Worm (Caenorhabditis elegans): Measurements from ENCODE around the gene egas-2.

The egas-2 gene

ce11 chrV:18638367-18638873 is 11.7 kb upstream of the egas-2 start, which contains the start of gene col-42:
col-42 (plus strand) TSS chrV:18638484.
- TF ChIP-seq ceh-88 (GFP tag; IDR thresholded peaks at IDR 0.05) (peak; percentile 31; the same call in 1 of the 2 replicates), fkh-8 (tag; optimal IDR thresholded peaks at IDR 0.05) (no peak), grh-1 (GFP tag; IDR thresholded peaks at IDR 0.05) (peak; percentile 21; the same call in 1 of the 2 replicates), snu-23 (GFP tag; optimal IDR thresholded peaks at IDR 0.05) (no peak), lsy-2 (tag; optimal IDR thresholded peaks at IDR 0.05) (no peak)

DNA sequence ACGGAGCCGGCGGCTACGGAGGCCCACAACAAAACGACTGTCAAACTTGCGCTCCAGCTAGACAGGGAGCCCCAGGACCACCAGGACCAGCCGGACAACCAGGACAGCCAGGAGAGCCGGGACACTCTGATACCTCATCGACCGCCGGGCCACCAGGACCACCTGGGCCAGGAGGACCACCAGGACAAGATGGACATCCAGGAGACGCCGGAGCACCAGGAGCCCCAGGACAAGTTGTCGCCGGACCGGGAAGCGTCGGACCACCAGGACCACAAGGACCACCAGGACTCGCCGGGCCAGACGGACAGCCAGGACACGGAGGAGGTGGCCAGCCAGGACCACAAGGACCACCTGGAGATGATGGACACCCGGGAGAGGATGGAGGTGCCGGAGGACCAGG is 11.1 kb upstream of the egas-2 start:
- TF ChIP-seq ceh-8 (GFP tag; optimal IDR thresholded peaks at IDR 0.05) (peak; percentile 51), ztf-4 (tag; optimal IDR thresholded peaks at IDR 0.05) (no peak)

DNA sequence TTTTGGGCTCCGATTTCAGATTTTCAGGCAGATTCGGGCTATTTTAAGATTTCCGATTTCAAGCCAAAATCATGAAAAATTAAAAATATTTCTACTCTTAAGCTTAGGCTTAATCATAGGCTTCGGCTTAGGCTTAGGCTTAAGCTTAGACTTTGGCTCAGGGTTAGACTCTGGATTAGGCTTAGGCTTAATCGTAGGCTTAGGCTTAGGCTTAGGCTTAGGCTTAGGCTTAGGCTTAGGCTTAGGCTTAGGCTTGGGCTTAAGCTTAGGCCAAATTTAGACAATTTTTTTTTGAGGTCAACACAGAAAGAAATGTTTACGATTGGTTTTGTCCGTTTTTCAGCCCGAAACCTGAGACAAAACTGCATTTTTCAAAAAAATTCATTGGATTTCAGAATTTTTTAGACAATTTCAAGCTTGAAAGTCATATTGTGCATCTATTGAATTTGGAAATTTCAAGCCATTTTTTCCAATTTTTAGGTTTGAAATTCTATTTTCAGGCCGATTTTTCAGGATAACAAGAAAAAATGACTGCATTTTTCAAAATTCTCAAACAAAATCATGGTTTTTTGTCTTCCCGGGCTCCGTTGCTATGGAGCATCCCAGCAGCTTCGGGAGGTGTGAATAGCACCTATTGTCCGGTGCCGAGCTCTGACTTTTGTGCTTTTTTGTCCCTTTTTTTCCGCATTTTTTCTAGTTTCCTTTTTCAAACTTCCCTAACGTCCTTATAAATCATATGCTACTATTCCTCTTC is 10.4 kb upstream of the egas-2 start, which contains the start of gene egas-1:
egas-1 (plus strand) TSS at position 704 of the 754 bp plus-strand sequence.
- peak; percentile 19 for TF ChIP-seq nhr-20 (tag; optimal IDR thresholded peaks at IDR 0.05)
- no peak for TF ChIP-seq unc-130 (tag; optimal IDR thresholded peaks at IDR 0.05)
- TF ChIP-seq nhr-76 (tag; optimal IDR thresholded peaks at IDR 0.05): no peak
- TF ChIP-seq nhr-85 (tag): peak; percentile 84
- no peak for TF ChIP-seq C04F5.9 (tag; optimal IDR thresholded peaks at IDR 0.05)
- TF ChIP-seq zip-4 (GFP tag; optimal IDR thresholded peaks at IDR 0.05): no peak
- TF ChIP-seq unc-30 (tag; optimal IDR thresholded peaks at IDR 0.05): no peak
- TF ChIP-seq nhr-237 (tag; optimal IDR thresholded peaks at IDR 0.05): no peak
- TF ChIP-seq nhr-90 (tag; optimal IDR thresholded peaks at IDR 0.05; ENCODE audit: poor library complexity): peak; percentile 58
- TF ChIP-seq C34B4.2 (tag; optimal IDR thresholded peaks at IDR 0.05): no peak
- TF ChIP-seq ceh-88 (GFP tag; IDR thresholded peaks at IDR 0.05): no peak
- TF ChIP-seq nhr-11 (tag; optimal IDR thresholded peaks at IDR 0.05): no peak
- no peak for TF ChIP-seq irx-1 (tag; optimal IDR thresholded peaks at IDR 0.05)
- no peak for TF ChIP-seq swsn-7 (tag; optimal IDR thresholded peaks at IDR 0.05)
- no peak for TF ChIP-seq egl-27 (tag; optimal IDR thresholded peaks at IDR 0.05)
- TF ChIP-seq pag-3 (tag; optimal IDR thresholded peaks at IDR 0.05; ENCODE audit: borderline replicate concordance, insufficient read depth): no peak
- no peak for TF ChIP-seq pax-3 (tag; optimal IDR thresholded peaks at IDR 0.05)
- TF ChIP-seq zag-1 (tag; optimal IDR thresholded peaks at IDR 0.05): no peak
- no peak for TF ChIP-seq sup-37 (GFP tag; optimal IDR thresholded peaks at IDR 0.05)
- peak; percentile 2 for TF ChIP-seq blmp-1 (tag; optimal IDR thresholded peaks at IDR 0.05)
- no peak for TF ChIP-seq ceh-8 (GFP tag; optimal IDR thresholded peaks at IDR 0.05)
- peak in 1 of 2 experiments; percentile 2 for TF ChIP-seq lsy-2 (tag; optimal IDR thresholded peaks at IDR 0.05)
- TF ChIP-seq fkh-8 (tag; optimal IDR thresholded peaks at IDR 0.05): no peak
- TF ChIP-seq rnt-1 (tag; optimal IDR thresholded peaks at IDR 0.05): no peak
- TF ChIP-seq ceh-63 (GFP tag; optimal IDR thresholded peaks at IDR 0.05): no peak
- no peak for TF ChIP-seq nhr-47 (tag; optimal IDR thresholded peaks at IDR 0.05)
- TF ChIP-seq efl-1 (optimal IDR thresholded peaks at IDR 0.05): peak; percentile 1 to 18
- peak in 1 of 2 experiments; percentile 86 for TF ChIP-seq efl-1 (GFP tag; optimal IDR thresholded peaks at IDR 0.05 in 1 of 2)
- peak; percentile 82 for TF ChIP-seq aly-2 (tag; optimal IDR thresholded peaks at IDR 0.05)
- TF ChIP-seq skn-1 (tag; optimal IDR thresholded peaks at IDR 0.05): no peak
- peak; percentile 78 for TF ChIP-seq ama-1 (optimal IDR thresholded peaks at IDR 0.05)
- no peak for TF ChIP-seq isw-1 (GFP tag; IDR thresholded peaks at IDR 0.05)
- no peak for TF ChIP-seq nhr-71 (tag; optimal IDR thresholded peaks at IDR 0.05)
- TF ChIP-seq fos-1 (tag; optimal IDR thresholded peaks at IDR 0.05): peak; percentile 4
- TF ChIP-seq grh-1 (GFP tag; IDR thresholded peaks at IDR 0.05): no peak; the same call in 1 of the 2 replicates
- peak in 1 of 6 experiments; percentile 61 for TF ChIP-seq elt-3 (tag; optimal IDR thresholded peaks at IDR 0.05)
- TF ChIP-seq mep-1 (tag; optimal IDR thresholded peaks at IDR 0.05): no peak
- no peak for TF ChIP-seq ets-5 (GFP tag; IDR thresholded peaks at IDR 0.05)
- TF ChIP-seq nhr-84 (tag; optimal IDR thresholded peaks at IDR 0.05): no peak
- no peak for TF ChIP-seq elt-2 (tag; optimal IDR thresholded peaks at IDR 0.05)
- peak; percentile 12 for TF ChIP-seq tbx-2 (tag; optimal IDR thresholded peaks at IDR 0.05)
- TF ChIP-seq nhr-19 (GFP tag; conservative IDR thresholded peaks at IDR 0.05): peak; percentile 78
- no peak for TF ChIP-seq jun-1 (tag; optimal IDR thresholded peaks at IDR 0.05)
- TF ChIP-seq egl-13 (tag; optimal IDR thresholded peaks at IDR 0.05): no peak
- TF ChIP-seq ces-1 (GFP tag; optimal IDR thresholded peaks at IDR 0.05): no peak
